Worm (Caenorhabditis elegans) whole organism, L1 larva: Measurements from ENCODE around the gene M05D6.2.
A peak's percentile ranks its signal among the peaks of the same experiment; 100 is the strongest.
"Not testable (repeated sequence)": the region's sequence is repeated elsewhere in the genome, so short reads cannot be mapped to it uniquely, and the experiment has no call there.

Experiments used
- C04F5.9 ChIP-seq: sonication (generic microtip); optimal IDR thresholded peaks from 2 replicates; lab custom pipeline; 2016; ENCODE audit warnings: missing genetic modification characterization, missing compliant biosample characterization
- F16B12.6 ChIP-seq: fragments of 150-350 bp; optimal IDR thresholded peaks from 2 replicates; lab custom pipeline; 2014; ENCODE audit warnings: missing biosample characterization, missing genetic modification characterization
- alr-1 ChIP-seq: fragments of 200-800 bp; sonication (Bioruptor generic); optimal IDR thresholded peaks from 2 replicates; lab custom pipeline; 2018; ENCODE audit warnings: borderline replicate concordance, mild to moderate bottlenecking, missing genetic modification characterization, missing compliant biosample characterization
- blmp-1 ChIP-seq: fragments of 150-350 bp; optimal IDR thresholded peaks from 2 replicates; lab custom pipeline; 2014; ENCODE audit warnings: missing biosample characterization, missing genetic modification characterization
- ceh-63 ChIP-seq: fragments of 200-800 bp; sonication (Bioruptor generic); optimal IDR thresholded peaks from 2 replicates; lab custom pipeline; 2018; ENCODE audit warnings: mild to moderate bottlenecking, missing genetic modification characterization, missing compliant biosample characterization
- ces-1 ChIP-seq: fragments of 150-350 bp; optimal IDR thresholded peaks from 2 replicates; lab custom pipeline; 2014; ENCODE audit warnings: missing biosample characterization, missing genetic modification reagents, missing genetic modification characterization
- efl-1 ChIP-seq, 4 experiments: fragments of 150-350 bp; optimal IDR thresholded peaks in 3 of 4; peaks in 1 of 4; 1 replicate in 1 of 4; 2 replicates in 3 of 4; lab custom pipeline; 2014; ENCODE audit warnings: missing biosample characterization in 2 of 4, missing genetic modification characterization in 2 of 4, missing genetic modification reagents in 2 of 4
- elt-2 ChIP-seq: sonication (generic microtip); optimal IDR thresholded peaks from 2 replicates; lab custom pipeline; 2016; ENCODE audit warnings: missing genetic modification characterization, mild to moderate bottlenecking, inconsistent platforms, missing compliant biosample characterization, missing genetic modification reagents
- elt-3 ChIP-seq, 6 experiments: fragments of 150-350 bp in 1 of 6; sonication (generic microtip); optimal IDR thresholded peaks; 2 replicates each; lab custom pipeline; 2017 to 2018; ENCODE audit warnings: missing biosample characterization in 6 of 6, missing genetic modification characterization in 6 of 6, inconsistent platforms in 1 of 6
- fkh-10 ChIP-seq: sonication (generic microtip); optimal IDR thresholded peaks from 2 replicates; lab custom pipeline; 2017; ENCODE audit warnings: missing biosample characterization, missing genetic modification reagents, missing genetic modification characterization
- fkh-4 ChIP-seq: sonication (generic microtip); optimal IDR thresholded peaks from 2 replicates; lab custom pipeline; 2016; ENCODE audit warnings: missing compliant biosample characterization, missing genetic modification characterization, borderline replicate concordance
- grh-1 ChIP-seq: fragments of 200-800 bp; sonication (Bioruptor generic); IDR thresholded peaks from 2 replicates; pipeline ENCODE4 v1.3.6; 2022; ENCODE audit warnings: missing genetic modification reagents, missing genetic modification characterization, missing compliant biosample characterization
- hpl-2 ChIP-seq: fragments of 150-350 bp; optimal IDR thresholded peaks from 2 replicates; lab custom pipeline; 2014; ENCODE audit warnings: missing biosample characterization, missing genetic modification reagents, missing genetic modification characterization
- irx-1 ChIP-seq: sonication (generic microtip); optimal IDR thresholded peaks from 2 replicates; lab custom pipeline; 2016; ENCODE audit warnings: missing genetic modification characterization, missing compliant biosample characterization
- isw-1 ChIP-seq: fragments of 200-800 bp; sonication (Bioruptor generic); IDR thresholded peaks from 2 replicates; pipeline ENCODE4 v1.3.6; 2022; ENCODE audit warnings: missing genetic modification characterization, missing compliant biosample characterization
- lin-13 ChIP-seq: fragments of 150-350 bp; optimal IDR thresholded peaks from 2 replicates; lab custom pipeline; 2014; ENCODE audit warnings: missing biosample characterization, missing genetic modification reagents, missing genetic modification characterization
- lin-14 ChIP-seq: fragments of 200-800 bp; sonication (Bioruptor generic); optimal IDR thresholded peaks from 2 replicates; lab custom pipeline; 2018; ENCODE audit warnings: mild to moderate bottlenecking, missing genetic modification characterization, moderate library complexity, missing compliant biosample characterization
- lin-39 ChIP-seq: fragments of 150-350 bp; optimal IDR thresholded peaks from 2 replicates; lab custom pipeline; 2014; ENCODE audit warnings: missing biosample characterization, missing genetic modification reagents, missing genetic modification characterization
- lir-3 ChIP-seq: sonication (generic microtip); optimal IDR thresholded peaks from 2 replicates; lab custom pipeline; 2016; ENCODE audit warnings: mild to moderate bottlenecking, missing genetic modification characterization, moderate library complexity, missing compliant biosample characterization; ENCODE audit not compliant: poor library complexity
- lsy-2 ChIP-seq, 2 experiments: fragments of 150-350 bp; optimal IDR thresholded peaks; 2 replicates each; lab custom pipeline; 2014; ENCODE audit warnings: missing biosample characterization in 2 of 2, missing genetic modification characterization in 2 of 2
- mef-2 ChIP-seq: fragments of 150-350 bp; optimal IDR thresholded peaks from 2 replicates; lab custom pipeline; 2014; ENCODE audit warnings: missing biosample characterization, missing genetic modification characterization
- mep-1 ChIP-seq: fragments of 150-350 bp; optimal IDR thresholded peaks from 2 replicates; lab custom pipeline; 2014; ENCODE audit warnings: missing biosample characterization, missing genetic modification characterization
- nhr-11 ChIP-seq: fragments of 150-350 bp; optimal IDR thresholded peaks from 2 replicates; lab custom pipeline; 2014; ENCODE audit warnings: missing biosample characterization, missing genetic modification characterization
- nhr-12 ChIP-seq: sonication (generic microtip); optimal IDR thresholded peaks from 2 replicates; lab custom pipeline; 2017; ENCODE audit warnings: missing biosample characterization, missing genetic modification characterization
- nhr-19 ChIP-seq: fragments of 200-800 bp; sonication (Bioruptor generic); conservative IDR thresholded peaks from 2 replicates; pipeline ENCODE4 v1.3.6; 2022; ENCODE audit warnings: missing genetic modification characterization, missing compliant biosample characterization
- nhr-28 ChIP-seq: fragments of 150-350 bp; optimal IDR thresholded peaks from 2 replicates; lab custom pipeline; 2014; ENCODE audit warnings: missing biosample characterization, missing genetic modification characterization
- nhr-47 ChIP-seq: sonication (generic microtip); optimal IDR thresholded peaks from 2 replicates; lab custom pipeline; 2016; ENCODE audit warnings: mild to moderate bottlenecking, missing genetic modification characterization, moderate library complexity, missing compliant biosample characterization
- nhr-84 ChIP-seq: sonication (generic microtip); optimal IDR thresholded peaks from 2 replicates; lab custom pipeline; 2017; ENCODE audit warnings: missing biosample characterization, missing genetic modification characterization
- pag-3 ChIP-seq: sonication (generic microtip); optimal IDR thresholded peaks from 2 replicates; lab custom pipeline; 2017; ENCODE audit warnings: missing genetic modification characterization, mild to moderate bottlenecking, missing compliant biosample characterization, antibody characterized with exemption, borderline replicate concordance; ENCODE audit not compliant: insufficient read depth
- pqm-1 ChIP-seq: sonication (generic microtip); optimal IDR thresholded peaks from 3 replicates; lab custom pipeline; 2017; ENCODE audit warnings: missing biosample characterization, missing genetic modification characterization
- skn-1 ChIP-seq: fragments of 150-350 bp; optimal IDR thresholded peaks from 2 replicates; lab custom pipeline; 2014; ENCODE audit warnings: missing biosample characterization, missing genetic modification characterization
- snpc-4 ChIP-seq: fragments of 150-350 bp; optimal IDR thresholded peaks from 2 replicates; lab custom pipeline; 2014; ENCODE audit warnings: missing biosample characterization, missing genetic modification characterization
- swsn-7 ChIP-seq: sonication (generic microtip); optimal IDR thresholded peaks from 2 replicates; lab custom pipeline; 2016; ENCODE audit warnings: missing genetic modification characterization, missing compliant biosample characterization
- tbx-2 ChIP-seq: sonication (generic microtip); optimal IDR thresholded peaks from 2 replicates; lab custom pipeline; 2016; ENCODE audit warnings: missing genetic modification characterization, missing compliant biosample characterization
- tlp-1 ChIP-seq: fragments of 150-350 bp; optimal IDR thresholded peaks from 2 replicates; lab custom pipeline; 2014; ENCODE audit warnings: missing biosample characterization, missing genetic modification characterization
- unc-86 ChIP-seq: sonication (generic microtip); optimal IDR thresholded peaks from 2 replicates; lab custom pipeline; 2016; ENCODE audit warnings: missing genetic modification characterization, missing compliant biosample characterization
- xbp-1 ChIP-seq: sonication (generic microtip); optimal IDR thresholded peaks from 2 replicates; lab custom pipeline; 2016; ENCODE audit warnings: missing genetic modification characterization, missing compliant biosample characterization
- zip-4 ChIP-seq: fragments of 200-800 bp; sonication (Bioruptor generic); optimal IDR thresholded peaks from 2 replicates; lab custom pipeline; 2018; ENCODE audit warnings: mild to moderate bottlenecking, missing genetic modification characterization, moderate library complexity, missing compliant biosample characterization

Gene M05D6.2

DNA sequence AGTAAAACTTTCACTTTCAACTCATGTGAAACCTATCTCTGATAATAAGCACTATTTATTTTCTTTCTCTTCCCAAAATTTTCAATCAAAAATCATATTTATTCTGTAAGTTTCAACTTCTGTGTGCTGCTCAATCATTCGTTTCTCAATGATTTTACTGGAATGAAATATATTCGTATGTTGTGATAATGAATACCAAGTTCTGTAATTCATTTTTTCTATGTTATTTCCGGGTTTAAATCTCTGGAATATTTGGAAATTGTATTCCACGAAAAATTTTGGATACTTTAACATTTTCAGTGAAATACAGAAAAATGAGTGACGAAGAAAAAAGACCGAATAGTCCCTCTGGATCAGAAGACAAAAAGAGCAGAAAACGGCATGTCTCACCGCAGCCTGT lies at the start of gene M05D6.2:
M05D6.2 (plus strand) TSS at position 301 of the 400 bp plus-strand sequence.
- TF ChIP-seq hpl-2 (GFP tag; lab: Kevin White, UChicago) (no peak), zip-4 (GFP tag; lab: Kevin White, UChicago) (no peak), efl-1 (optimal IDR thresholded peaks at IDR 0.05; lab: Kevin White, UChicago) (no peak), efl-1 (GFP tag; optimal IDR thresholded peaks at IDR 0.05 in 1 of 2; lab: Kevin White, UChicago) (peak in 1 of 2 experiments; percentile 17)

ce11 chrII:8419015-8419414 lies 48.9 kb upstream of the M05D6.2 start:
- peak in 1 of 2 experiments; percentile 41 for TF ChIP-seq lsy-2 (tag; optimal IDR thresholded peaks at IDR 0.05; lab: Kevin White, UChicago)
- TF ChIP-seq pqm-1 (tag; lab: Kevin White, UChicago): no peak
- TF ChIP-seq tlp-1 (tag; lab: Kevin White, UChicago): peak; percentile 82
- TF ChIP-seq, all 84 proteins: peak for 2

DNA sequence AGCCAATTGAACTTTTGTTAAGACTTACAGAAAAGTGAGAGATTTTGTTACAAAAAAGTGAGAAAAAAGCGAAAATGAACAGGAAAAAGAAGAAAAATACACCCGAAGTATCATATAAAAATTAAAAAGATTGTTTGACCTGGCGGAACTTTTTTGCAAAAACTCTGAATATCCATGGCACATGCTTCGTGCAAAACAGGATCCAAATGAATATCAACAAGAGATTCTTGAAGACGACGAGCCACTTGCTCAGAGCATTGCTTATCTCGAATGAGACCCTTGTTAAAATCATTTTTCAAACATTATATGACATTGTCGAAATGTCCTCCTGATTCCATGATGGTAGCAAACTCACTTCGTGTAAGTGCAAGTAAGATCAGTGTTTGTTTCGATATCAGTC lies 48.1 kb upstream of the M05D6.2 start, which contains the start of gene F14E5.8:
F14E5.8 (plus strand) TSS at position 301 of the 400 bp plus-strand sequence.
- not testable (repeated sequence) for TF ChIP-seq mef-2 (tag; lab: Kevin White, UChicago); nhr-11; ces-1

ce11 chrII:8420775-8421388 lies 47.0 kb upstream of the M05D6.2 start:
- peak in 1 of 2 experiments; percentile 48 for TF ChIP-seq lsy-2 (tag; optimal IDR thresholded peaks at IDR 0.05; lab: Kevin White, UChicago)
- peak; percentile 90 for TF ChIP-seq tlp-1 (tag; lab: Kevin White, UChicago)
- no peak for TF ChIP-seq mef-2 (tag; lab: Kevin White, UChicago)

ce11 chrII:8428758-8428946 lies 39.3 kb upstream of the M05D6.2 start, which contains the start of gene F14E5.2:
Gene F14E5.2 (minus strand): TSS chrII:8428858.
- TF ChIP-seq fkh-10 (GFP tag; lab: Kevin White, UChicago) (no peak), tlp-1 (tag; lab: Kevin White, UChicago) (no peak), nhr-28 (no peak), nhr-19 (no peak)

DNA sequence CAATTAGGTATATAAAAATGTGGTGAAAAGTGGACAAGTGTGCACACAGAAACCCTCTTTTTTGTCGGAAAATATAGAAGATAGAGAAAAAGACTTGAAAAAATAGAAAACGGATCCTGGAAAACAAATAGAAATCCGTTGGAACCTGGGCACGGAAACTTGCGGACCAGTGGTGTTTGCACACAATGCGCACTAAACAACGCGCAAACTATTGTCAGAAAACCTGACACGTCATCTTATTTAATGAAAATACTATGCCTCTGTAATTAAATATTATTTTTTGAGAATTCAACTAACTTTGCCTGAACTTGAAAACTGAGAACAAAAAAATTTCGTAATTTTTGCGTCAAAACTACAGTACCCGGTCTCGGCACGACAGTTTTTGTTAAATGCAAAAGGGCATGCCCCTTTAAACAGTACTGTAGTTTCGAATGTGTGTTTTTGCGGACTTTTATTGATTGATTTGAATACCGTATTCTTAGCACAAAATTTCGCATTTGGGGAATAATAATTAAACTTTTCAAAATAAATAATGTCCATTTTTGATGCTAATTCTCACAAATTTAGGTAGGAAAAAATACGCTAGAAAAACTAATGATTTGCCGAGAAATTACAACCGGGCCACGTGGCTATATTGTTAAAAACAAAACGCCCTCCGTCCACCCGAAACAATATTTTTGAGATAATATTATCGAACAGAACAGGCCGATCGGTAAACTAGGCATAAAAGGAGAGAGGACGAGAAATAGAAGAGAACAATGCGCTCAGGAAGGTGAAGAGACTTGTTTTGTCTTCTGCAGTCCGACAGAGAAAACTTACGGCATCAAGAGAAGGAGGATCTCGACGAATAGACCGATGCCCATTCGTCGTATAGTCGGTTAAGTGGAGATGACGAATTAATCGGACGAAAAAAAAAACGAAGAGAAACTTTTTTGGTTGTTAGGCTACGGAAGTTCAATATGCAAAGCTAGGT lies 38.7 kb upstream of the M05D6.2 start:
- TF ChIP-seq nhr-47 (tag; lab: Kevin White, UChicago): no peak
- TF ChIP-seq swsn-7: no peak
- no peak for TF ChIP-seq lin-13 (GFP tag; lab: Kevin White, UChicago)
- TF ChIP-seq F16B12.6 (tag; lab: Kevin White, UChicago): peak; percentile 84
- TF ChIP-seq efl-1 (optimal IDR thresholded peaks at IDR 0.05; lab: Kevin White, UChicago): peak; percentile 12 to 40
- TF ChIP-seq efl-1 (GFP tag; optimal IDR thresholded peaks at IDR 0.05 in 1 of 2; lab: Kevin White, UChicago): peak in 1 of 2 experiments; percentile 26
- TF ChIP-seq blmp-1: peak; percentile 79
- TF ChIP-seq nhr-12: no peak
- no peak for TF ChIP-seq elt-3 (tag; optimal IDR thresholded peaks at IDR 0.05; lab: Kevin White, UChicago)
- no peak for TF ChIP-seq irx-1 (tag; lab: Kevin White, UChicago)
- no peak for TF ChIP-seq snpc-4 (tag; lab: Kevin White, UChicago)
- no peak for TF ChIP-seq alr-1 (tag; lab: Kevin White, UChicago)
- TF ChIP-seq tbx-2 (tag; lab: Kevin White, UChicago): no peak
- peak; percentile 38 for TF ChIP-seq xbp-1 (tag; lab: Kevin White, UChicago)
- peak; percentile 68 for TF ChIP-seq mep-1 (tag; lab: Kevin White, UChicago)
- TF ChIP-seq lin-14: peak; percentile 47
- TF ChIP-seq isw-1 (GFP tag; lab: Robert Waterston, UW): no peak
- TF ChIP-seq unc-86 (tag; lab: Kevin White, UChicago): no peak
- TF ChIP-seq elt-2 (tag; lab: Kevin White, UChicago): no peak
- TF ChIP-seq mef-2 (tag; lab: Kevin White, UChicago): no peak
- TF ChIP-seq lir-3: no peak
- TF ChIP-seq pag-3 (tag; lab: Kevin White, UChicago): no peak
- no peak for TF ChIP-seq lin-39
- no peak for TF ChIP-seq fkh-4 (tag; lab: Kevin White, UChicago)
- no peak for TF ChIP-seq grh-1
- TF ChIP-seq ceh-63: no peak
- no peak for TF ChIP-seq skn-1 (tag; lab: Kevin White, UChicago)
- TF ChIP-seq C04F5.9 (tag; lab: Kevin White, UChicago): no peak
- TF ChIP-seq lsy-2 (tag; optimal IDR thresholded peaks at IDR 0.05; lab: Kevin White, UChicago): peak in 1 of 2 experiments; percentile 41
- TF ChIP-seq nhr-84 (tag; lab: Kevin White, UChicago): no peak
